Worm (Caenorhabditis elegans) whole organism, L4/young adult: ENCODE data around the gene T01G1.4.

Experiments
- W03F9.2 ChIP-seq: fragments of 150-350 bp; optimal IDR thresholded peaks from 2 replicates; lab custom pipeline; 2014; ENCODE audit warnings: missing biosample characterization, missing genetic modification characterization
- him-1 ChIP-seq: sonication (generic microtip); optimal IDR thresholded peaks from 2 replicates; lab custom pipeline; 2016; ENCODE audit warnings: missing genotype, missing genetic modification reagents, missing genetic modification characterization, missing compliant biosample characterization

DNA sequence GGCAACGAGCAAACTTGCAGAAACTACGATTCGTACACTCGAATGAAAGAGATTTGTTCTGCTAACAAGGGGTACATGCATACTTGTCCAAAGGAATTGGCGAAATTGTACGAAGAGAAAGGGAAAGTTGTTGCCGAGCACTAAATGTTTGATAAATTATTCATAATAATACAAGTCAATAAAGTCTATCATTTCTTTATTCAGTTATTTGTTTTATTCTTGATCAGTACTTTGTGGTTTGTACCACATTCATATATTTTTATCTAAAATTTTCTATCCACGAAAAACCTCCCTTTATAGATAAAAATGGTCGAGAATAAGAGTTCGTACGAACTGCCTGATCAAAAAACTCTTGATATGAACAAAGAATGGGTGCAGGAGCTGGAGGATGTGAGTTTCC is 40.8 kb downstream of the T01G1.4 start, which contains the start of gene edg-1:
- no peak for TF ChIP-seq him-1 (tag; lab: Kevin White, UChicago)
- TF ChIP-seq W03F9.2 (tag; lab: Kevin White, UChicago) = no peak
